Worm (Caenorhabditis elegans) whole organism, L1 larva: ENCODE results near the gene serp-1.2.

ENCODE experiments used
- ceh-90 ChIP-seq: sonication (generic microtip); optimal IDR thresholded peaks from 2 replicates; lab custom pipeline; 2016; ENCODE audit warnings: missing genetic modification characterization, missing compliant biosample characterization
- elt-2 ChIP-seq: sonication (generic microtip); optimal IDR thresholded peaks from 2 replicates; lab custom pipeline; 2016; ENCODE audit warnings: missing genetic modification characterization, mild to moderate bottlenecking, inconsistent platforms, missing compliant biosample characterization, missing genetic modification reagents
- fkh-10 ChIP-seq: sonication (generic microtip); optimal IDR thresholded peaks from 2 replicates; lab custom pipeline; 2017; ENCODE audit warnings: missing biosample characterization, missing genetic modification reagents, missing genetic modification characterization
- fos-1 ChIP-seq: fragments of 150-350 bp; optimal IDR thresholded peaks from 2 replicates; lab custom pipeline; 2014; ENCODE audit warnings: missing biosample characterization, missing genetic modification characterization
- lin-15B ChIP-seq: fragments of 150-350 bp; sonication (generic microtip); optimal IDR thresholded peaks from 3 replicates; lab custom pipeline; 2014; ENCODE audit warnings: missing biosample characterization, missing genetic modification characterization
- nhr-11 ChIP-seq: fragments of 150-350 bp; optimal IDR thresholded peaks from 2 replicates; lab custom pipeline; 2014; ENCODE audit warnings: missing biosample characterization, missing genetic modification characterization
- nhr-12 ChIP-seq: sonication (generic microtip); optimal IDR thresholded peaks from 2 replicates; lab custom pipeline; 2017; ENCODE audit warnings: missing biosample characterization, missing genetic modification characterization
- pag-3 ChIP-seq: sonication (generic microtip); optimal IDR thresholded peaks from 2 replicates; lab custom pipeline; 2017; ENCODE audit warnings: missing genetic modification characterization, mild to moderate bottlenecking, missing compliant biosample characterization, antibody characterized with exemption, borderline replicate concordance; ENCODE audit not compliant: insufficient read depth
- unc-30 ChIP-seq: sonication (generic microtip); optimal IDR thresholded peaks from 2 replicates; lab custom pipeline; 2017; ENCODE audit warnings: missing biosample characterization, missing genetic modification characterization
- vab-15 ChIP-seq: sonication (generic microtip); optimal IDR thresholded peaks from 2 replicates; lab custom pipeline; 2017; ENCODE audit warnings: missing genotype, mild to moderate bottlenecking, missing genetic modification characterization, missing compliant biosample characterization
- ztf-11 ChIP-seq, 2 experiments: sonication (generic microtip); optimal IDR thresholded peaks; 2 replicates each; lab custom pipeline; 2016 to 2017; ENCODE audit warnings: missing genetic modification characterization in 2 of 2, missing biosample characterization in 1 of 2, missing compliant biosample characterization in 1 of 2

DNA sequence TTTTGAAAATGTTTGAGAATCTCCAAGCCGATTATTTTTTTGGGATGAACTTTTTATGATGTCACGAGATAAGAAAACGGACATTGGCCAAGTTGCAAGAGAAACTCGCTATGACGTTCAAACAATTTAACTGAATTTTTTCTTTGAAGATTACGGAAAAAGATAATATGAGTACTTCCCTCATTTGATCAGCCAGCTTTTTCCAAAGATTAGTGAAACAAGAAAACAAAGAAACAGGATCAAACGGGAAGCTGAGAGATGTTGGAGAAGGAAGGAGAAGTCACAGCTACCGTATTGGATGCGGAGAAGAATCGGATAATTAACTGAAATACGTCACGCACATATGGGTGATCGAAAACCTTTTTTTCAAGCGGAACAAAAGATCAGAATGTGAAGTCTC lies 28.7 kb downstream of the serp-1.2 start:
- TF ChIP-seq pag-3: no peak
- no peak for TF ChIP-seq lin-15B (tag; lab: Kevin White, UChicago)
- no peak for TF ChIP-seq fkh-10 (GFP tag; lab: Kevin White, UChicago)
- no peak for TF ChIP-seq ztf-11 (tag; optimal IDR thresholded peaks at IDR 0.05; lab: Kevin White, UChicago)
- no peak for TF ChIP-seq nhr-12
- no peak for TF ChIP-seq elt-2
- TF ChIP-seq ceh-90 (tag; lab: Kevin White, UChicago): no peak
- TF ChIP-seq fos-1: no peak
- TF ChIP-seq unc-30: no peak
- TF ChIP-seq nhr-11 (tag; lab: Kevin White, UChicago): no peak
- no peak for TF ChIP-seq vab-15 (tag; lab: Kevin White, UChicago)
